Worm (Caenorhabditis elegans): ENCODE measurements around the gene skr-14.

The skr-14 gene

DNA sequence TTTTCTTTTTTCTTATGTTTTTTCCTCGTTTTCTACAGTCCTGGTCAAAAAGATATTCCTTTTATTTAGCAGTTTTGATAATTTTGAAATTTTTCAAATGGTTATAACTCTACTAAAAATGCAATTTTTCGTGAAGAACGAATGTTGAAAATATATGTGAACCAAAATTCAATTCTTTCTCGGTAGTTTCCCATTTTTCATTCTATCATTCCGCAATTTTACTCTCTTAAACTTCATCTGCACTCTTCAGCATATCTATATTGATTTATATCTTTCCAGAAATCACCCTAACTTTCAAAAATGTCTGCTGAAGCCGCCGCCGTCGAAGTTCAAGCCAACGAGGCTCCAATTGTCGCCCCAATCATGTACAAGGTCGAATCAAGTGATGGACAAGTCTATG, 752 bp upstream of the skr-14 start, which contains the start of gene skr-7:
Gene skr-7 (plus strand): TSS at position 301 of the 400 bp plus-strand sequence.
- TF ChIP-seq mab-9 (GFP tag; IDR thresholded peaks at IDR 0.05) (no peak), nhr-20 (tag; optimal IDR thresholded peaks at IDR 0.05) (no peak)

DNA sequence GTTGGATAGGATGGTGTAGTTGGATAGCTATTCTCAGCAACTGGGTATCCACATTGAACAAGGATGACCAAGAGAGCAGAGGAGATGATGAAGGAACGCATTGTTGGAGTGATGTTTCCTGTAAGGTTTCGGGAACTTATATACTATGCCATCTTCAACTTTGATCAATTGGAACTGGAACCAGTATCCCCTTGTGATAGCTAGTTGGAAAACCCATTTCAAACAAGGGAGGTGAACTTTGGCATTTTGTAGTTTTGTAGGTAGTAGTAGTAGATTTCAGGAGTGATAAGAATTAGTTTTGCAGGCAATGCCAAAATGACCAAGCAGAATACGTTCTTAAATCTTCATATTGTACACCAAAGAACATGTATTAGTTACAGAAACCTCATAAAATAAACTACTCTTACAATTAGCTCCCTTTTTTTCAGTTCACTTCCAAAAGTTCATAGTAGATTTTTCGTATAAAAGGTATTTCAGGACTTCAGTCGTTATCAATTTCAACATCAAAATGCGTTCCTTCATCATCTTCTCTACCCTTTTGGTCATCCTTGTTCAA, 1.5 kb downstream of the skr-14 start, which contains the start of the genes Y47D7A.7 and Y47D7A.2:
Gene Y47D7A.7 (minus strand): TSS at position 101 of the 556 bp plus-strand sequence.
Gene Y47D7A.2 (plus strand): TSS at position 506 of the 556 bp plus-strand sequence.
- TF ChIP-seq lir-3 (tag; optimal IDR thresholded peaks at IDR 0.05; ENCODE audit: poor library complexity) (no peak), unc-86 (tag; optimal IDR thresholded peaks at IDR 0.05) (no peak), zip-4 (GFP tag; optimal IDR thresholded peaks at IDR 0.05) (no peak), pqm-1 (tag; optimal IDR thresholded peaks at IDR 0.05) (no peak), lin-39 (tag; optimal IDR thresholded peaks at IDR 0.05) (no peak), aha-1 (tag; optimal IDR thresholded peaks at IDR 0.05) (no peak), lin-14 (GFP tag; optimal IDR thresholded peaks at IDR 0.05) (no peak), snpc-4 (tag; optimal IDR thresholded peaks at IDR 0.05) (no peak), nhr-76 (tag; optimal IDR thresholded peaks at IDR 0.05) (no peak), mef-2 (tag; optimal IDR thresholded peaks at IDR 0.05) (no peak), zag-1 (tag; optimal IDR thresholded peaks at IDR 0.05) (no peak), lin-15B (tag; optimal IDR thresholded peaks at IDR 0.05) (no peak), grh-1 (GFP tag; IDR thresholded peaks at IDR 0.05) (no peak), F16B12.6 (tag; optimal IDR thresholded peaks at IDR 0.05) (no peak)

DNA sequence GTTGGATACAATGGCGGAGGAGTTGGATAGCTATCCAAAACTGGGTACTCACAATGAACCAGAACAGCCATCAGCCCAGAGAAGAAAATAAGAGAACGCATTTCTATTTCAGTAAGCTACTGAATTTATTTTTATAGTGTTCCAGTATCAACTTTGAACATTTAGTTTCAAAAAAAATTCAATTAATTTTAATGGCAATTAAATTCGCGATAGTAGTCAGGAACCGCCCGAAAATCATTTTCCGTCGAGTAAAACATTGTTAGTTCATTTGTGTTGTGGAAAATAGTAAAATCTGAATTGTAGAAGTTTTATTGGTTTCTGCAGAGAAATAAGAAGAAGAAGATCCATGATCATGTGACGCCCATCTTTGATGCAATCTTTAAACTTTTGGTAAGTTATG, 3.3 kb downstream of the skr-14 start, which contains the start of gene Y47D7A.6:
Gene Y47D7A.6 (minus strand): TSS at position 101 of the 400 bp plus-strand sequence.
- TF ChIP-seq unc-62 (GFP tag; optimal IDR thresholded peaks at IDR 0.05): no peak
- TF ChIP-seq C16A3.4 (tag; optimal IDR thresholded peaks at IDR 0.05): no peak
- no peak for TF ChIP-seq nhr-47 (tag; optimal IDR thresholded peaks at IDR 0.05)
- no peak for TF ChIP-seq elt-3 (tag; optimal IDR thresholded peaks at IDR 0.05)

DNA sequence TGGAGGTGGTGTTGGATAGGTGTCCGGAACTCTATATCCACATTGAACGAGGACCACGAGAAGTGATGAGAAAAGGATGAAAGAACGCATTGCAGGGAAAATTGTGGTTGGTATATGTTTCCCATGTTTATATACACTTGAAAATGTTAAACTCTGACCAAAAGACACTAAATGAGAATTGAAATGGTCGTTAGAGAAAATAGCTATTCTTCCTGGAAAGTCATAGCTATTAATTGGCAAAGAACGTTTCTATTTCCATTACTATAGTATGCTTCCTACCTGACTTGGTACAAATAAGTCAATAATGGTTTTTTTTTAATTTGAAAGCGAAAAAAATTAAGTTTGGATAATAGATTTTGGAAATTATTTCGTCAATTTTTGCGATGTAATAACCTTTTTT, 4.7 kb downstream of the skr-14 start, which contains the start of gene Y47D7A.18:
Gene Y47D7A.18 (minus strand): TSS at position 101 of the 400 bp plus-strand sequence.
- TF ChIP-seq pax-3 (tag; optimal IDR thresholded peaks at IDR 0.05) (no peak), unc-62 (GFP tag; optimal IDR thresholded peaks at IDR 0.05) (no peak), tbx-2 (tag; optimal IDR thresholded peaks at IDR 0.05) (no peak), nhr-85 (tag) (no peak), unc-30 (tag; optimal IDR thresholded peaks at IDR 0.05) (no peak), mdl-1 (tag; optimal IDR thresholded peaks at IDR 0.05) (no peak), nhr-28 (tag; optimal IDR thresholded peaks at IDR 0.05) (no peak), snpc-4 (tag; optimal IDR thresholded peaks at IDR 0.05) (no peak), elt-3 (tag; optimal IDR thresholded peaks at IDR 0.05) (no peak), lir-3 (tag; optimal IDR thresholded peaks at IDR 0.05; ENCODE audit: poor library complexity) (no peak), fkh-8 (tag; optimal IDR thresholded peaks at IDR 0.05) (no peak), efl-1 (optimal IDR thresholded peaks at IDR 0.05) (no peak), efl-1 (GFP tag; optimal IDR thresholded peaks at IDR 0.05 in 1 of 2) (no peak), nhr-237 (tag; optimal IDR thresholded peaks at IDR 0.05) (no peak), lin-39 (tag; optimal IDR thresholded peaks at IDR 0.05) (no peak), ets-5 (GFP tag; IDR thresholded peaks at IDR 0.05) (no peak), swsn-7 (tag; optimal IDR thresholded peaks at IDR 0.05) (no peak), nhr-20 (tag; optimal IDR thresholded peaks at IDR 0.05) (no peak), snu-23 (GFP tag; optimal IDR thresholded peaks at IDR 0.05) (no peak), skn-1 (tag; optimal IDR thresholded peaks at IDR 0.05) (no peak)

DNA sequence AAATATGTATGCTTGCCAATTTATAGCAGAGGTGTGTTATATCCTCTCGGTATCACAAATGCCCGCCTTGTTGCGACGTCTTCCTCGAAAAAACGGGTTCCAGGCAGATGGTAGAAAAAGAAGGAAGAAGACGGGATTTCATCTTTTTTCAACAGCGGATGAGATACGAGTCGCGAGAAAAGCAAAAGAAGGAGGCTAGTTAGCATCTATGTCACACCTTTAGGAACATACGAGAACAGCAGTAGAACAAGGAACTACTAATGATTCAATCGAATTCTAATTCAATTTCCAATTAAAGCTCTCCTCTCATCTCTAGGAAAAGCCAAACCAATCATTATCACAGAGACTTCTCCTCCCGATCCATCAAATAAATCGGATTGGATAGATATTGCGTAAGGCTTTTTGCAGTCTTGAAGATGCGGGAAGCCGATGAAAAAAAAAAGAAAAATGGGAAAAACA, 6.7 kb downstream of the skr-14 start, which contains the start of gene grl-5:
Gene grl-5 (minus strand): TSS at position 51 of the 459 bp plus-strand sequence.
- TF ChIP-seq nhr-71 (tag; optimal IDR thresholded peaks at IDR 0.05) (no peak), nhr-20 (tag; optimal IDR thresholded peaks at IDR 0.05) (no peak), lir-3 (tag; optimal IDR thresholded peaks at IDR 0.05; ENCODE audit: poor library complexity) (no peak), unc-62 (GFP tag; optimal IDR thresholded peaks at IDR 0.05) (no peak)

Measured in whole organism, L1 larva.